Fruit fly (Drosophila melanogaster) whole organism, embryonic: Measurements from ENCODE around the gene lok.

ENCODE experiments used
- Ada2b ChIP-seq: fragments of 200-800 bp; sonication (Bioruptor generic); IDR thresholded peaks from 2 replicates; pipeline ENCODE4 v1.3.6; 2022; ENCODE audit warnings: missing biosample characterization, missing genetic modification characterization
- Blimp-1 ChIP-seq: fragments of 200-800 bp; sonication (Bioruptor generic); optimal IDR thresholded peaks from 3 replicates; lab custom pipeline; 2018; ENCODE audit warnings: missing biosample characterization, missing genetic modification characterization, mild to moderate bottlenecking, moderate library complexity, missing genetic modification reagents
- BtbVII ChIP-seq: fragments of 200-800 bp; sonication (Bioruptor generic); optimal IDR thresholded peaks from 3 replicates; lab custom pipeline; 2017; ENCODE audit warnings: missing biosample characterization, mild to moderate bottlenecking, missing genetic modification characterization
- CG10959 ChIP-seq: fragments of 200-800 bp; sonication (Bioruptor generic); IDR thresholded peaks from 2 replicates; pipeline ENCODE4 v1.3.6; 2022; ENCODE audit warnings: missing biosample characterization, missing genetic modification characterization
- CG11696 ChIP-seq: fragments of 200-800 bp; sonication (Bioruptor generic); IDR thresholded peaks from 2 replicates; pipeline ENCODE4 v1.3.6; 2022; ENCODE audit warnings: missing biosample characterization, missing genetic modification characterization
- CG14667 ChIP-seq: fragments of 200-800 bp; sonication (Bioruptor generic); IDR thresholded peaks from 2 replicates; pipeline ENCODE4 v1.3.6; 2022; ENCODE audit warnings: missing biosample characterization, missing genetic modification characterization
- CG17359 ChIP-seq: fragments of 200-800 bp; sonication (Bioruptor generic); optimal IDR thresholded peaks from 3 replicates; lab custom pipeline; 2018; ENCODE audit warnings: missing biosample characterization, mild to moderate bottlenecking, missing genetic modification characterization, moderate library complexity
- CG17829 ChIP-seq: fragments of 200-800 bp; optimal IDR thresholded peaks from 2 replicates; lab custom pipeline; 2019; ENCODE audit warnings: missing biosample characterization, mild to moderate bottlenecking, missing genetic modification characterization, moderate library complexity
- CG18764 ChIP-seq: fragments of 200-800 bp; sonication (Bioruptor generic); optimal IDR thresholded peaks from 3 replicates; lab custom pipeline; 2016; ENCODE audit warnings: missing biosample characterization, missing genetic modification characterization
- CG34224 ChIP-seq: fragments of 200-800 bp; sonication (Bioruptor generic); IDR thresholded peaks from 3 replicates; pipeline ENCODE4 v1.3.6; 2022; ENCODE audit warnings: missing biosample characterization, missing genetic modification characterization; ENCODE audit not compliant: partially characterized antibody
- CG43689 ChIP-seq: fragments of 200-800 bp; sonication (Bioruptor generic); IDR thresholded peaks from 2 replicates; pipeline ENCODE4 v1.3.6; 2022; ENCODE audit warnings: missing biosample characterization, missing genetic modification characterization
- CG4730 ChIP-seq: fragments of 200-800 bp; sonication (Bioruptor generic); IDR thresholded peaks from 2 replicates; pipeline ENCODE4 v1.3.6; 2022; ENCODE audit warnings: missing biosample characterization, missing genetic modification characterization
- CG7372 ChIP-seq: fragments of 200-800 bp; sonication (Bioruptor generic); IDR thresholded peaks from 2 replicates; pipeline ENCODE4 v1.3.6; 2022; ENCODE audit warnings: missing biosample characterization, missing genetic modification characterization
- CG7556 ChIP-seq: fragments of 200-800 bp; sonication (Bioruptor generic); optimal IDR thresholded peaks from 2 replicates; lab custom pipeline; 2017; ENCODE audit warnings: missing biosample characterization, mild to moderate bottlenecking, missing genetic modification characterization
- CG8924 ChIP-seq: fragments of 200-800 bp; optimal IDR thresholded peaks from 3 replicates; lab custom pipeline; 2019; ENCODE audit warnings: missing biosample characterization, mild to moderate bottlenecking, missing genetic modification characterization, moderate library complexity
- CG9215 ChIP-seq: fragments of 200-800 bp; sonication (Bioruptor generic); IDR thresholded peaks from 2 replicates; pipeline ENCODE4 v1.3.6; 2022; ENCODE audit warnings: missing biosample characterization, missing genetic modification characterization
- CG9797 ChIP-seq: fragments of 200-800 bp; sonication (Bioruptor generic); optimal IDR thresholded peaks from 3 replicates; lab custom pipeline; 2018; ENCODE audit warnings: missing biosample characterization, mild to moderate bottlenecking, missing genetic modification characterization
- CrebB ChIP-seq: fragments of 200-800 bp; sonication (Bioruptor generic); optimal IDR thresholded peaks from 3 replicates; lab custom pipeline; 2018; ENCODE audit warnings: missing biosample characterization, mild to moderate bottlenecking, missing genetic modification characterization
- E2f1 ChIP-seq: fragments of 200-800 bp; sonication (Bioruptor generic); IDR thresholded peaks from 2 replicates; pipeline ENCODE4 v1.3.6; 2022; ENCODE audit warnings: missing biosample characterization, missing genetic modification characterization
- ERR ChIP-seq: fragments of 200-800 bp; sonication (Bioruptor generic); optimal IDR thresholded peaks from 2 replicates; lab custom pipeline; 2016; ENCODE audit warnings: missing biosample characterization, missing genetic modification characterization
- Ets97D ChIP-seq: fragments of 200-800 bp; sonication (Bioruptor generic); optimal IDR thresholded peaks from 3 replicates; lab custom pipeline; 2016; ENCODE audit warnings: missing biosample characterization, missing genetic modification characterization
- HLH54F ChIP-seq: fragments of 200-800 bp; sonication (Bioruptor generic); optimal IDR thresholded peaks from 3 replicates; lab custom pipeline; 2016; ENCODE audit warnings: missing biosample characterization, missing genetic modification characterization
- HLHmδ ChIP-seq: fragments of 200-800 bp; sonication (Bioruptor generic); optimal IDR thresholded peaks from 2 replicates; lab custom pipeline; 2018; ENCODE audit warnings: missing biosample characterization, mild to moderate bottlenecking, missing genetic modification characterization, moderate library complexity
- Hey ChIP-seq: fragments of 200-800 bp; sonication (Bioruptor generic); optimal IDR thresholded peaks from 3 replicates; lab custom pipeline; 2018; ENCODE audit warnings: missing biosample characterization, mild to moderate bottlenecking, missing genetic modification characterization
- Hmr ChIP-seq: fragments of 200-800 bp; sonication (Bioruptor generic); optimal IDR thresholded peaks from 3 replicates; lab custom pipeline; 2017; ENCODE audit warnings: mild to moderate bottlenecking, missing biosample characterization, missing genetic modification reagents, missing genetic modification characterization
- MESR4 ChIP-seq: fragments of 200-800 bp; sonication (Bioruptor generic); optimal IDR thresholded peaks from 2 replicates; lab custom pipeline; 2018; ENCODE audit warnings: missing biosample characterization, mild to moderate bottlenecking, missing genetic modification characterization, moderate library complexity
- PHDP ChIP-seq: fragments of 200-800 bp; sonication (Bioruptor generic); optimal IDR thresholded peaks from 3 replicates; lab custom pipeline; 2018; ENCODE audit warnings: missing biosample characterization, mild to moderate bottlenecking, missing genetic modification characterization, moderate library complexity
- TFAM ChIP-seq: fragments of 200-800 bp; sonication (Bioruptor generic); optimal IDR thresholded peaks from 2 replicates; lab custom pipeline; 2017; ENCODE audit warnings: missing biosample characterization, missing genetic modification characterization, inconsistent platforms
- Trl ChIP-seq, 3 experiments: fragments of >200 bp in 2 of 3; fragments of 200-800 bp in 1 of 3; sonication (Bioruptor generic) in 1 of 3; optimal IDR thresholded peaks; 2 replicates in 1 of 3; 3 replicates in 2 of 3; lab custom pipeline; 2016 to 2017; ENCODE audit warnings: missing biosample characterization in 1 of 3, missing genetic modification characterization in 1 of 3
- Xbp1 ChIP-seq: fragments of 200-800 bp; sonication (Bioruptor generic); optimal IDR thresholded peaks from 3 replicates; lab custom pipeline; 2016; ENCODE audit warnings: missing biosample characterization, mild to moderate bottlenecking, missing genetic modification characterization
- ac ChIP-seq: fragments of 200-800 bp; sonication (Bioruptor generic); optimal IDR thresholded peaks from 3 replicates; lab custom pipeline; 2017; ENCODE audit warnings: missing biosample characterization, mild to moderate bottlenecking, missing genetic modification characterization
- ase ChIP-seq: fragments of 200-800 bp; sonication (Bioruptor generic); IDR thresholded peaks from 3 replicates; pipeline ENCODE4 v1.3.6; 2022; ENCODE audit warnings: missing biosample characterization, missing genetic modification characterization
- bsh ChIP-seq, 2 experiments: fragments of 200-800 bp; sonication (Bioruptor generic); optimal IDR thresholded peaks; 2 replicates each; lab custom pipeline; 2017 to 2018; ENCODE audit warnings: mild to moderate bottlenecking in 2 of 2, missing biosample characterization in 2 of 2, missing genetic modification characterization in 2 of 2, moderate library complexity in 1 of 2
- cad ChIP-seq: fragments of >200 bp; optimal IDR thresholded peaks from 2 replicates; lab custom pipeline; 2017; ENCODE audit warnings: missing biosample characterization, missing genetic modification characterization
- corto ChIP-seq: fragments of 200-800 bp; sonication (Bioruptor generic); optimal IDR thresholded peaks from 2 replicates; lab custom pipeline; 2016; ENCODE audit warnings: missing biosample characterization, mild to moderate bottlenecking, missing genetic modification characterization, moderate library complexity
- dan ChIP-seq: fragments of 200-800 bp; sonication (Bioruptor generic); IDR thresholded peaks from 2 replicates; pipeline ENCODE4 v1.3.6; 2022; ENCODE audit warnings: missing biosample characterization, missing genetic modification characterization
- dpn ChIP-seq, 2 experiments: fragments of 200-800 bp; sonication (Bioruptor generic); optimal IDR thresholded peaks; 3 replicates each; lab custom pipeline; 2016; ENCODE audit warnings: missing biosample characterization in 2 of 2, missing genetic modification characterization in 2 of 2
- h ChIP-seq: fragments of >200 bp; optimal IDR thresholded peaks from 2 replicates; lab custom pipeline; 2017
- pb ChIP-seq: fragments of 200-800 bp; sonication (Bioruptor generic); optimal IDR thresholded peaks from 3 replicates; lab custom pipeline; 2016; ENCODE audit warnings: missing biosample characterization, missing genetic modification characterization
- prd ChIP-seq, 3 experiments: fragments of >200 bp in 2 of 3; fragments of 200-800 bp in 1 of 3; sonication (Bioruptor generic) in 1 of 3; optimal IDR thresholded peaks in 2 of 3; IDR thresholded peaks in 1 of 3; 2 replicates in 2 of 3; 3 replicates in 1 of 3; pipeline versions ENCODE4 v1.3.6 to Lab custom; 2017 to 2022; ENCODE audit warnings: missing biosample characterization in 1 of 3, missing genetic modification characterization in 1 of 3
- pros ChIP-seq: fragments of 200-800 bp; sonication (Bioruptor generic); optimal IDR thresholded peaks from 3 replicates; lab custom pipeline; 2019; ENCODE audit warnings: missing biosample characterization, mild to moderate bottlenecking, missing genetic modification characterization, moderate library complexity
- run ChIP-seq: fragments of 200-800 bp; sonication (Bioruptor generic); optimal IDR thresholded peaks from 3 replicates; lab custom pipeline; 2018; ENCODE audit warnings: missing biosample characterization, mild to moderate bottlenecking, missing genetic modification characterization
- stc ChIP-seq: fragments of 200-800 bp; sonication (Bioruptor generic); IDR thresholded peaks from 2 replicates; pipeline ENCODE4 v1.3.6; 2022; ENCODE audit warnings: missing biosample characterization, missing genetic modification characterization
- tin ChIP-seq: fragments of 200-800 bp; sonication (Bioruptor generic); optimal IDR thresholded peaks from 3 replicates; lab custom pipeline; 2016; ENCODE audit warnings: missing biosample characterization, missing genetic modification characterization
- tup ChIP-seq: fragments of 200-800 bp; sonication (Bioruptor generic); optimal IDR thresholded peaks from 2 replicates; lab custom pipeline; 2016; ENCODE audit warnings: missing biosample characterization, mild to moderate bottlenecking, missing genetic modification characterization, moderate library complexity
- twi ChIP-seq: fragments of 200-800 bp; optimal IDR thresholded peaks from 2 replicates; lab custom pipeline; 2019; ENCODE audit warnings: missing biosample characterization, mild to moderate bottlenecking, missing genetic modification characterization, moderate library complexity
- unpg ChIP-seq: fragments of 200-800 bp; sonication (Bioruptor generic); optimal IDR thresholded peaks from 3 replicates; lab custom pipeline; 2018; ENCODE audit warnings: missing biosample characterization, mild to moderate bottlenecking, missing genetic modification characterization, moderate library complexity
- wek ChIP-seq: fragments of 200-800 bp; sonication (Bioruptor generic); optimal IDR thresholded peaks from 3 replicates; lab custom pipeline; 2018; ENCODE audit warnings: missing biosample characterization, mild to moderate bottlenecking, missing genetic modification characterization, moderate library complexity

lok gene

DNA sequence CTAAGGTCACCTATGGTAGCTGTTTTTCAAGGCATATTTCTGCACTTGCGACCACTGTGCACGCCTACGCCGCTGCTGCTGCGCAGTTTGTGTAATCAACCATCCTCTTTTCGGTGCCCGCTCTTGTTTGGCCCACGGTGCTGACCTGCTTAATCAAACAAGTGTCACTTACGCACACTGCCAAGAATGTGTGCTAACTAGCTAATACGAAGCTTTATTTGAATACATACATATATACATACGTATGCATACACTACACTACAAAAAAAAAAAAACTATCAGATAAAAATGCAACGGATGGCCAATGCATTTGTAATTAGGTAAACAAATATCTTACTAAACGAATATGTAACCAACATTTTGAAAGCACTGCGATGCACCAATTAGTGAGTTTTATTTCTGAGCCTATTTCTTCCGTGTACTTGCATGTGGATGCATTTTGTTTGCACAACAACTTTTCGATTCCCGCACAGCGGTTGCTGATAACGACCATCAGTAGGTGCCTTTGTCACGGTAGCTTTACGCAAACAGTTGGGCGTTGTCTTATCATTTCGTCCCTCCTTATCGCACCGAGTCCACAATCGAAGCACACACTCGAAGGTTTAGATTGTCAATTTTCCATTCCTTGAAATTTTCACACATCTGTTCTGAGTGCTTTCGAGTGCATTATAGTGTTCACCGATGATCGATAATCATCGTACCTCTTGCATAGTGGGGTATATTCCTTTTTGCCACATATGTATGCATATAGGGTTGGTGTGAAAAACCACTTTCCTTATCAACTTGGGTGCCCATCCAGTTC lies 25.3 kb downstream of the lok start (continued):
- TF ChIP-seq Trl (optimal IDR thresholded peaks at IDR 0.05; lab: Kevin White, UChicago) (no peak), Trl (GFP tag; optimal IDR thresholded peaks at IDR 0.05; lab: Kevin White, UChicago) (peak; percentile 81), CG7372 (GFP tag; lab: Robert Waterston, UW) (peak; percentile 83), Ada2b (GFP tag; lab: Robert Waterston, UW) (peak; percentile 78), CG17359 (peak; percentile 93), dan (peak; percentile 51; the same call in 1 of the 2 replicates), tup (peak; percentile 61), Xbp1 (GFP tag; lab: Kevin White, UChicago) (peak; percentile 83), unpg (GFP tag; lab: Kevin White, UChicago) (peak; percentile 89), CG14667 (GFP tag; lab: Robert Waterston, UW) (peak; percentile 82), pb (GFP tag; lab: Kevin White, UChicago) (peak; percentile 62), CG4730 (GFP tag; lab: Robert Waterston, UW) (peak; percentile 90), prd (optimal IDR thresholded peaks at IDR 0.05; lab: Kevin White, UChicago) (no peak), prd (GFP tag; IDR thresholded peaks at IDR 0.05; lab: Robert Waterston, UW) (peak; percentile 91), run (tag; lab: Kevin White, UChicago) (peak; percentile 82), MESR4 (GFP tag; lab: Kevin White, UChicago) (peak; percentile 26), CG17829 (tag; lab: Kevin White, UChicago) (peak; percentile 79), pros (GFP tag; lab: Kevin White, UChicago) (peak; percentile 79), BtbVII (GFP tag; lab: Kevin White, UChicago) (peak; percentile 83), ERR (GFP tag; lab: Kevin White, UChicago) (peak; percentile 6), CG9215 (GFP tag; lab: Robert Waterston, UW) (peak; percentile 29; the same call in 1 of the 2 replicates), stc (GFP tag; lab: Robert Waterston, UW) (peak; percentile 92), h (lab: Kevin White, UChicago) (no peak), Hmr (GFP tag; lab: Kevin White, UChicago) (peak; percentile 81), CG7556 (GFP tag; lab: Kevin White, UChicago) (peak; percentile 86), Blimp-1 (GFP tag; lab: Kevin White, UChicago) (peak; percentile 85), HLH54F (GFP tag; lab: Kevin White, UChicago) (peak; percentile 60), CG11696 (GFP tag; lab: Robert Waterston, UW) (peak; percentile 82), TFAM (GFP tag; lab: Kevin White, UChicago) (peak; percentile 48), Ets97D (GFP tag; lab: Kevin White, UChicago) (peak; percentile 23), CG9797 (GFP tag; lab: Kevin White, UChicago) (peak; percentile 8), corto (GFP tag; lab: Kevin White, UChicago) (peak; percentile 89), ase (GFP tag; lab: Robert Waterston, UW) (peak; percentile 82), HLHmδ (peak; percentile 79), CG43689 (peak; percentile 65), bsh (GFP tag; optimal IDR thresholded peaks at IDR 0.05; lab: Kevin White, UChicago) (peak; percentile 61 to 89), CG34224 (GFP tag; lab: Robert Waterston, UW) (peak; percentile 16; the same call in 1 of the 3 replicates), Hey (tag; lab: Kevin White, UChicago) (peak; percentile 27), twi (peak; percentile 55), dpn (GFP tag; optimal IDR thresholded peaks at IDR 0.05; lab: Kevin White, UChicago) (peak; percentile 68 to 79), CG10959 (peak; percentile 59), E2f1 (peak; percentile 78), cad (GFP tag; lab: Kevin White, UChicago) (no peak), CrebB (tag; lab: Kevin White, UChicago) (peak; percentile 75), CG8924 (tag; lab: Kevin White, UChicago) (peak; percentile 83), ac (GFP tag; lab: Kevin White, UChicago) (peak; percentile 33), wek (GFP tag; lab: Kevin White, UChicago) (peak; percentile 60), PHDP (peak; percentile 87), CG18764 (peak; percentile 76), tin (peak; percentile 78)
